Fruit fly (Drosophila melanogaster) whole organism, embryonic: ENCODE data around the gene CG1074.

Experiments
- B-H1 ChIP-seq: fragments of 200-800 bp; sonication (Bioruptor generic); IDR thresholded peaks from 3 replicates; pipeline ENCODE4 v1.3.6; 2022; ENCODE audit warnings: missing biosample characterization, missing genetic modification characterization
- CG10462 ChIP-seq: fragments of 200-800 bp; sonication (Bioruptor generic); optimal IDR thresholded peaks from 2 replicates; lab custom pipeline; 2016; ENCODE audit warnings: missing biosample characterization, missing genetic modification characterization
- CG10959 ChIP-seq: fragments of 200-800 bp; sonication (Bioruptor generic); IDR thresholded peaks from 2 replicates; pipeline ENCODE4 v1.3.6; 2022; ENCODE audit warnings: missing biosample characterization, missing genetic modification characterization
- CG10979 ChIP-seq: fragments of 200-800 bp; sonication (Bioruptor generic); optimal IDR thresholded peaks from 2 replicates; lab custom pipeline; 2018; ENCODE audit warnings: missing biosample characterization, mild to moderate bottlenecking, missing genetic modification characterization, moderate library complexity
- CG12236 ChIP-seq: fragments of 200-800 bp; sonication (Bioruptor generic); optimal IDR thresholded peaks from 2 replicates; lab custom pipeline; 2016; ENCODE audit warnings: missing biosample characterization, missing genetic modification characterization
- CG13775 ChIP-seq: fragments of 200-800 bp; sonication (Bioruptor generic); optimal IDR thresholded peaks from 3 replicates; lab custom pipeline; 2017; ENCODE audit warnings: missing biosample characterization, mild to moderate bottlenecking, missing genetic modification characterization
- CG14050 ChIP-seq: fragments of 200-800 bp; sonication (Bioruptor generic); IDR thresholded peaks from 3 replicates; pipeline ENCODE4 v1.3.6; 2022; ENCODE audit warnings: missing biosample characterization, missing genetic modification characterization
- CG16813 ChIP-seq: fragments of 200-800 bp; sonication (Bioruptor generic); IDR thresholded peaks from 3 replicates; pipeline ENCODE4 v1.3.6; 2022; ENCODE audit warnings: missing biosample characterization, missing genetic modification characterization; ENCODE audit not compliant: partially characterized antibody
- CG16863 ChIP-seq: fragments of 200-800 bp; sonication (Bioruptor generic); optimal IDR thresholded peaks from 3 replicates; lab custom pipeline; 2016; ENCODE audit warnings: missing biosample characterization, missing genetic modification characterization
- CG32772 ChIP-seq: fragments of 200-800 bp; sonication (Bioruptor generic); IDR thresholded peaks from 2 replicates; pipeline ENCODE4 v1.3.6; 2022; ENCODE audit warnings: missing biosample characterization, missing genetic modification characterization
- Doc3 ChIP-seq: fragments of 200-800 bp; sonication (Bioruptor generic); IDR thresholded peaks from 3 replicates; pipeline ENCODE4 v1.3.6; 2022; ENCODE audit warnings: missing biosample characterization, missing genetic modification characterization; ENCODE audit not compliant: partially characterized antibody
- Gsc ChIP-seq: fragments of 200-800 bp; sonication (Bioruptor generic); IDR thresholded peaks from 2 replicates; pipeline ENCODE4 v1.3.6; 2022; ENCODE audit warnings: missing biosample characterization, missing genetic modification characterization
- H2.0 ChIP-seq: fragments of 200-800 bp; sonication (Bioruptor generic); IDR thresholded peaks from 2 replicates; pipeline ENCODE4 v1.3.6; 2022; ENCODE audit warnings: missing biosample characterization, missing genetic modification characterization
- HLH54F ChIP-seq: fragments of 200-800 bp; sonication (Bioruptor generic); optimal IDR thresholded peaks from 3 replicates; lab custom pipeline; 2016; ENCODE audit warnings: missing biosample characterization, missing genetic modification characterization
- Hmx ChIP-seq: fragments of 200-800 bp; sonication (Bioruptor generic); optimal IDR thresholded peaks from 2 replicates; lab custom pipeline; 2016; ENCODE audit warnings: missing biosample characterization, missing genetic modification characterization
- Hr39 ChIP-seq: fragments of >200 bp; optimal IDR thresholded peaks from 2 replicates; lab custom pipeline; 2017
- MTF-1 ChIP-seq: fragments of 200-800 bp; sonication (Bioruptor generic); optimal IDR thresholded peaks from 2 replicates; lab custom pipeline; 2018; ENCODE audit warnings: missing biosample characterization, mild to moderate bottlenecking, missing genetic modification characterization, borderline replicate concordance
- NfI ChIP-seq: fragments of 200-800 bp; sonication (Bioruptor generic); optimal IDR thresholded peaks from 3 replicates; lab custom pipeline; 2018; ENCODE audit warnings: missing biosample characterization, mild to moderate bottlenecking, missing genetic modification characterization, moderate library complexity
- Oaz ChIP-seq: fragments of 200-800 bp; sonication (Bioruptor generic); IDR thresholded peaks from 2 replicates; pipeline ENCODE4 v1.3.6; 2022; ENCODE audit warnings: missing biosample characterization, missing genetic modification characterization
- Pdp1 ChIP-seq, 2 experiments: fragments of 200-800 bp; sonication (Bioruptor generic); optimal IDR thresholded peaks; 3 replicates each; lab custom pipeline; 2016; ENCODE audit warnings: missing biosample characterization in 2 of 2, missing genetic modification characterization in 2 of 2, mild to moderate bottlenecking in 1 of 2, moderate library complexity in 1 of 2
- Ravus ChIP-seq: fragments of 200-800 bp; sonication (Bioruptor generic); IDR thresholded peaks from 2 replicates; pipeline ENCODE4 v1.3.6; 2022; ENCODE audit warnings: missing biosample characterization, missing genetic modification characterization
- Sin3A ChIP-seq: fragments of >200 bp; optimal IDR thresholded peaks from 2 replicates; lab custom pipeline; 2018
- Trl ChIP-seq, 3 experiments: fragments of >200 bp in 2 of 3; fragments of 200-800 bp in 1 of 3; sonication (Bioruptor generic) in 1 of 3; optimal IDR thresholded peaks; 2 replicates in 1 of 3; 3 replicates in 2 of 3; lab custom pipeline; 2016 to 2017; ENCODE audit warnings: missing biosample characterization in 1 of 3, missing genetic modification characterization in 1 of 3
- amos ChIP-seq: fragments of 200-800 bp; sonication (Bioruptor generic); IDR thresholded peaks from 2 replicates; pipeline ENCODE4 v1.3.6; 2022; ENCODE audit warnings: missing biosample characterization, missing genetic modification characterization; ENCODE audit not compliant: partially characterized antibody
- ap ChIP-seq: fragments of 200-800 bp; sonication (Bioruptor generic); IDR thresholded peaks from 2 replicates; pipeline ENCODE4 v1.3.6; 2022; ENCODE audit warnings: missing biosample characterization, missing genetic modification characterization
- chinmo ChIP-seq: fragments of 200-800 bp; sonication (Bioruptor generic); IDR thresholded peaks from 4 replicates; pipeline ENCODE4 v1.3.6; 2022; ENCODE audit warnings: missing biosample characterization, missing genetic modification characterization; ENCODE audit not compliant: partially characterized antibody
- chn ChIP-seq: fragments of 200-800 bp; sonication (Bioruptor generic); optimal IDR thresholded peaks from 2 replicates; lab custom pipeline; 2016; ENCODE audit warnings: missing biosample characterization, missing genetic modification characterization
- dimm ChIP-seq: fragments of 200-800 bp; sonication (Bioruptor generic); IDR thresholded peaks from 2 replicates; pipeline ENCODE4 v1.3.6; 2022; ENCODE audit warnings: missing biosample characterization, missing genetic modification characterization
- dm ChIP-seq: fragments of 200-800 bp; sonication (Bioruptor generic); optimal IDR thresholded peaks from 3 replicates; lab custom pipeline; 2016; ENCODE audit warnings: missing biosample characterization, missing genetic modification characterization
- dysf ChIP-seq: fragments of 200-800 bp; sonication (Bioruptor generic); IDR thresholded peaks from 3 replicates; pipeline ENCODE4 v1.3.6; 2022; ENCODE audit warnings: missing biosample characterization, missing genetic modification characterization
- en ChIP-seq: fragments of 200-800 bp; sonication (Bioruptor generic); optimal IDR thresholded peaks from 2 replicates; lab custom pipeline; 2016; ENCODE audit warnings: missing biosample characterization, missing genetic modification characterization
- eve ChIP-seq, 2 experiments: fragments of >200 bp; optimal IDR thresholded peaks; 2 replicates each; lab custom pipeline; 2017; ENCODE audit warnings: missing biosample characterization in 2 of 2, missing genetic modification characterization in 2 of 2
- ewg ChIP-seq: fragments of 200-800 bp; sonication (Bioruptor generic); optimal IDR thresholded peaks from 3 replicates; lab custom pipeline; 2017; ENCODE audit warnings: mild to moderate bottlenecking, missing biosample characterization, missing genetic modification reagents, missing genetic modification characterization
- fd102C ChIP-seq: fragments of 200-800 bp; sonication (Bioruptor generic); optimal IDR thresholded peaks from 2 replicates; lab custom pipeline; 2018; ENCODE audit warnings: missing biosample characterization, mild to moderate bottlenecking, missing genetic modification characterization, moderate library complexity
- gem ChIP-seq: fragments of 200-800 bp; sonication (Bioruptor generic); optimal IDR thresholded peaks from 2 replicates; lab custom pipeline; 2019; ENCODE audit warnings: missing biosample characterization, mild to moderate bottlenecking, missing genetic modification characterization, moderate library complexity
- gfzf ChIP-seq: fragments of 200-800 bp; sonication (Bioruptor generic); optimal IDR thresholded peaks from 2 replicates; lab custom pipeline; 2016; ENCODE audit warnings: missing biosample characterization, mild to moderate bottlenecking, missing genetic modification characterization, moderate library complexity
- grn ChIP-seq: fragments of 200-800 bp; sonication (Bioruptor generic); optimal IDR thresholded peaks from 3 replicates; lab custom pipeline; 2017; ENCODE audit warnings: missing biosample characterization, missing genetic modification characterization
- hkb ChIP-seq, 2 experiments: fragments of 200-800 bp in 1 of 2; fragments of >200 bp in 1 of 2; sonication (Bioruptor generic) in 1 of 2; IDR thresholded peaks in 1 of 2; optimal IDR thresholded peaks in 1 of 2; 2 replicates each; pipeline versions ENCODE4 v1.3.6 to Lab custom; 2017 to 2022; ENCODE audit warnings: missing biosample characterization in 1 of 2, missing genetic modification characterization in 1 of 2
- lbe ChIP-seq: fragments of 200-800 bp; sonication (Bioruptor generic); optimal IDR thresholded peaks from 2 replicates; lab custom pipeline; 2016; ENCODE audit warnings: missing biosample characterization, mild to moderate bottlenecking, missing genetic modification characterization
- mam ChIP-seq: fragments of 200-800 bp; sonication (Bioruptor generic); optimal IDR thresholded peaks from 3 replicates; lab custom pipeline; 2016; ENCODE audit warnings: missing biosample characterization, missing genetic modification characterization
- nerfin-1 ChIP-seq: fragments of 200-800 bp; sonication (Bioruptor generic); optimal IDR thresholded peaks from 3 replicates; lab custom pipeline; 2019; ENCODE audit warnings: missing biosample characterization, mild to moderate bottlenecking, missing genetic modification characterization, moderate library complexity
- oc ChIP-seq: fragments of 200-800 bp; sonication (Bioruptor generic); optimal IDR thresholded peaks from 2 replicates; lab custom pipeline; 2018; ENCODE audit warnings: missing biosample characterization, mild to moderate bottlenecking, missing genetic modification characterization, moderate library complexity
- org-1 ChIP-seq: fragments of 200-800 bp; sonication (Bioruptor generic); optimal IDR thresholded peaks from 2 replicates; lab custom pipeline; 2017; ENCODE audit warnings: missing biosample characterization, missing genetic modification characterization
- seq ChIP-seq: fragments of 200-800 bp; sonication (Bioruptor generic); IDR thresholded peaks from 2 replicates; pipeline ENCODE4 v1.3.6; 2022; ENCODE audit warnings: missing biosample characterization, missing genetic modification characterization
- sisA ChIP-seq: fragments of 200-800 bp; sonication (Bioruptor generic); IDR thresholded peaks from 2 replicates; pipeline ENCODE4 v1.3.6; 2022; ENCODE audit warnings: missing biosample characterization, missing genetic modification characterization
- sug ChIP-seq: fragments of 200-800 bp; optimal IDR thresholded peaks from 2 replicates; lab custom pipeline; 2019; ENCODE audit warnings: missing biosample characterization, mild to moderate bottlenecking, missing genetic modification characterization, moderate library complexity
- tgo ChIP-seq: fragments of 200-800 bp; sonication (Bioruptor generic); IDR thresholded peaks from 3 replicates; pipeline ENCODE4 v1.3.6; 2022; ENCODE audit warnings: missing biosample characterization, missing genetic modification characterization
- toy ChIP-seq: fragments of 200-800 bp; sonication (Bioruptor generic); IDR thresholded peaks from 2 replicates; pipeline ENCODE4 v1.3.6; 2022; ENCODE audit warnings: missing biosample characterization, missing genetic modification characterization
- trh ChIP-seq: fragments of 200-800 bp; sonication (Bioruptor generic); optimal IDR thresholded peaks from 2 replicates; lab custom pipeline; 2016; ENCODE audit warnings: missing biosample characterization, missing genetic modification characterization
- tup ChIP-seq: fragments of 200-800 bp; sonication (Bioruptor generic); optimal IDR thresholded peaks from 2 replicates; lab custom pipeline; 2016; ENCODE audit warnings: missing biosample characterization, mild to moderate bottlenecking, missing genetic modification characterization, moderate library complexity

The CG1074 gene

DNA sequence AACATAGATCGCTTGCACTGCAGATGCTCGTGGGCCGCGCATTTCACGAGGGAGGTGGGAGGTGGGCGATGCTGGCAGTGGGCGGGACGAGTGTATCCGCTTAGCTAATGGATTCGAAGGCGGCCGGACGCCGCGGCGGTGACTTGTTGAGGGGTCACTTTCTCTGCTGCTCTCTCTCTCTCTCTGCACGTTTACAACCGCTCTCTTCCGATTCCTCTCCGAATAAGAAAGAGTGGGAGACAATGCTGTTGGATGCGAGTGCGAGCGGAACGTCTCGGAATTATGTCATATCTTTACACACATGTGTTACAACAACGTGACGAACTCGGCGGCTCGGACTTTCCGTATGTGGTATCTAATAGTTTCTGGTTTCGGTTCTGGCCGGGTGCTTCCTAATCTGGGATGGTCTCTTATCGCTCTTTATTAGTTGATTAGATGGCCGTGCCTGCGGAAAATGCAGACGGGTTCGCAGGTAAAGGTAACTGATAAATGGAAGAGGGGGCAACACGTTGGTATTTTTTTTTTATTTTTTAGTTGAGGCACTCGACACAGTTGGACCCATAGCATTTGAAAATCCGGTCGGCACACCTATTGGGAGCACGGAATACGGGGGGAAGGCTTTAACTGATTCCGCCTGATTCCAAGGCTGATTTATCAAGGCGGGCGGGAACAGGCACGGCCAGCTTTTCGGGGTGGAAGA lies 18.7 kb downstream of the CG1074 start:
- no peak for TF ChIP-seq tgo
- no peak for TF ChIP-seq tup
- TF ChIP-seq chinmo (GFP tag; lab: Robert Waterston, UW) = no peak
- TF ChIP-seq gfzf = no peak
- TF ChIP-seq Hr39 (lab: Kevin White, UChicago) = no peak
- TF ChIP-seq CG10959 (GFP tag; lab: Robert Waterston, UW) = no peak
- no peak for TF ChIP-seq CG12236 (GFP tag; lab: Kevin White, UChicago)
- no peak for TF ChIP-seq fd102C (GFP tag; lab: Kevin White, UChicago)
- TF ChIP-seq Sin3A (lab: Kevin White, UChicago) = no peak
- no peak for TF ChIP-seq H2.0 (GFP tag; lab: Robert Waterston, UW)
- TF ChIP-seq CG10462 (GFP tag; lab: Kevin White, UChicago) = no peak
- no peak for TF ChIP-seq CG16863 (GFP tag; lab: Kevin White, UChicago)
- TF ChIP-seq trh (GFP tag; lab: Kevin White, UChicago) = no peak
- no peak for TF ChIP-seq hkb (optimal IDR thresholded peaks at IDR 0.05; lab: Kevin White, UChicago)
- TF ChIP-seq hkb (GFP tag; IDR thresholded peaks at IDR 0.05; lab: Robert Waterston, UW) = no peak
- TF ChIP-seq Oaz = no peak
- TF ChIP-seq dimm (GFP tag; lab: Robert Waterston, UW) = no peak
- peak; percentile 80 for TF ChIP-seq grn (GFP tag; lab: Kevin White, UChicago)
- peak; percentile 32 for TF ChIP-seq nerfin-1 (tag; lab: Kevin White, UChicago)
- TF ChIP-seq dm (GFP tag; lab: Kevin White, UChicago) = peak; percentile 29
- TF ChIP-seq amos (GFP tag; lab: Robert Waterston, UW) = no peak
- no peak for TF ChIP-seq HLH54F (GFP tag; lab: Kevin White, UChicago)
- peak; percentile 89 to 98 for TF ChIP-seq Trl (optimal IDR thresholded peaks at IDR 0.05; lab: Kevin White, UChicago)
- TF ChIP-seq Trl (GFP tag; optimal IDR thresholded peaks at IDR 0.05; lab: Kevin White, UChicago) = no peak
- no peak for TF ChIP-seq eve (GFP tag; optimal IDR thresholded peaks at IDR 0.05; lab: Kevin White, UChicago)
- TF ChIP-seq gem (tag; lab: Kevin White, UChicago) = no peak
- peak; percentile 20 for TF ChIP-seq oc (tag; lab: Kevin White, UChicago)
- TF ChIP-seq org-1 (GFP tag; lab: Kevin White, UChicago) = no peak
- TF ChIP-seq dysf = no peak
- TF ChIP-seq CG14050 = no peak
- peak; percentile 24 for TF ChIP-seq chn (GFP tag; lab: Kevin White, UChicago)
- TF ChIP-seq Hmx (GFP tag; lab: Kevin White, UChicago) = no peak
- TF ChIP-seq seq = peak; percentile 30; the same call in 1 of the 2 replicates
- TF ChIP-seq sisA = no peak
- no peak for TF ChIP-seq MTF-1 (GFP tag; lab: Kevin White, UChicago)
- no peak for TF ChIP-seq B-H1 (GFP tag; lab: Robert Waterston, UW)
- TF ChIP-seq toy (GFP tag; lab: Robert Waterston, UW) = no peak
- no peak for TF ChIP-seq CG16813 (GFP tag; lab: Robert Waterston, UW)
- TF ChIP-seq ap (GFP tag; lab: Robert Waterston, UW) = no peak
- peak; percentile 10 for TF ChIP-seq sug (tag; lab: Kevin White, UChicago)
- no peak for TF ChIP-seq CG10979 (tag; lab: Kevin White, UChicago)
- no peak for TF ChIP-seq Gsc
- no peak for TF ChIP-seq Ravus (GFP tag; lab: Robert Waterston, UW)
- TF ChIP-seq Pdp1 (GFP tag; optimal IDR thresholded peaks at IDR 0.05; lab: Kevin White, UChicago) = peak in 1 of 2 experiments; percentile 99
- TF ChIP-seq NfI (GFP tag; lab: Kevin White, UChicago) = no peak
- no peak for TF ChIP-seq CG13775 (GFP tag; lab: Kevin White, UChicago)
- 0 out of 2 replicates have a peak, but pooled peaks have one; percentile 17 for TF ChIP-seq CG32772 (GFP tag; lab: Robert Waterston, UW)
- no peak for TF ChIP-seq lbe (GFP tag; lab: Kevin White, UChicago)
- no peak for TF ChIP-seq ewg (GFP tag; lab: Kevin White, UChicago)
- no peak for TF ChIP-seq mam (GFP tag; lab: Kevin White, UChicago)
- TF ChIP-seq en (GFP tag; lab: Kevin White, UChicago) = no peak
- peak; percentile 34; the same call in 1 of the 3 replicates for TF ChIP-seq Doc3
